Fruit fly (Drosophila melanogaster): ENCODE measurements around the gene CG12689.

The CG12689 gene

dm6 chrX:7618195-7618594, 32.3 kb upstream of the CG12689 start (continued):
- peak; percentile 80 for TF ChIP-seq CG4820 (GFP tag; optimal IDR thresholded peaks at IDR 0.05)
- no peak for TF ChIP-seq CG7963 (GFP tag; IDR thresholded peaks at IDR 0.05; ENCODE audit: partially characterized antibody)
- peak; percentile 70 for TF ChIP-seq CG18764 (GFP tag; optimal IDR thresholded peaks at IDR 0.05)
- peak; percentile 83 for TF ChIP-seq az2 (GFP tag; optimal IDR thresholded peaks at IDR 0.05)
- peak; percentile 39 for TF ChIP-seq Sry-δ (GFP tag; optimal IDR thresholded peaks at IDR 0.05)
- no peak for TF ChIP-seq Ravus (GFP tag; IDR thresholded peaks at IDR 0.05)
- no peak for TF ChIP-seq dati (GFP tag; IDR thresholded peaks at IDR 0.05)
- TF ChIP-seq CG17385 (GFP tag; optimal IDR thresholded peaks at IDR 0.05), result peak; percentile 65
- TF ChIP-seq salm (tag; optimal IDR thresholded peaks at IDR 0.05), result peak; percentile 38
- TF ChIP-seq gsb-n (tag; optimal IDR thresholded peaks at IDR 0.05), result peak; percentile 71
- TF ChIP-seq Dfd (GFP tag; optimal IDR thresholded peaks at IDR 0.05), result no peak
- peak; percentile 38 for TF ChIP-seq nau (GFP tag; optimal IDR thresholded peaks at IDR 0.05)
- TF ChIP-seq abd-A (tag; optimal IDR thresholded peaks at IDR 0.05), result no peak
- TF ChIP-seq CG9932 (GFP tag; IDR thresholded peaks at IDR 0.05), result peak; percentile 47
- TF ChIP-seq Xrp1 (GFP tag; IDR thresholded peaks at IDR 0.05), result peak; percentile 84
- TF ChIP-seq Lim3 (GFP tag; IDR thresholded peaks at IDR 0.05), result no peak
- peak; percentile 44 for TF ChIP-seq scrt (GFP tag; optimal IDR thresholded peaks at IDR 0.05)
- TF ChIP-seq inv (GFP tag; IDR thresholded peaks at IDR 0.05; ENCODE audit: partially characterized antibody), result no peak
- 0 out of 2 replicates have a peak, but pooled peaks have one; percentile 44 for TF ChIP-seq peb (GFP tag; IDR thresholded peaks at IDR 0.05)
- no peak for TF ChIP-seq BEAF-32 (GFP tag; optimal IDR thresholded peaks at IDR 0.05)
- no peak for TF ChIP-seq bigmax (GFP tag; optimal IDR thresholded peaks at IDR 0.05)
- peak; percentile 56 for TF ChIP-seq HLH54F (GFP tag; optimal IDR thresholded peaks at IDR 0.05)
- TF ChIP-seq Dad (GFP tag; optimal IDR thresholded peaks at IDR 0.05), result peak; percentile 80
- peak in 1 of 2 experiments; percentile 29 for TF ChIP-seq Hr78 (GFP tag; optimal IDR thresholded peaks at IDR 0.05)
- no peak for TF ChIP-seq nerfin-2 (GFP tag; IDR thresholded peaks at IDR 0.05; ENCODE audit: partially characterized antibody)
- TF ChIP-seq bab2 (GFP tag; optimal IDR thresholded peaks at IDR 0.05), result peak; percentile 82
- TF ChIP-seq Bgb (GFP tag; IDR thresholded peaks at IDR 0.05; ENCODE audit: partially characterized antibody), result no peak
- peak; percentile 47 for TF ChIP-seq NK7.1 (GFP tag; optimal IDR thresholded peaks at IDR 0.05)
- no peak for TF ChIP-seq Dll (GFP tag; IDR thresholded peaks at IDR 0.05; ENCODE audit: partially characterized antibody)
- TF ChIP-seq CG9797 (GFP tag; optimal IDR thresholded peaks at IDR 0.05), result no peak
- peak; percentile 56 for TF ChIP-seq Awh (GFP tag; IDR thresholded peaks at IDR 0.05)
- peak; percentile 72 for TF ChIP-seq CG13624 (GFP tag; optimal IDR thresholded peaks at IDR 0.05)
- peak; percentile 57 for TF ChIP-seq Fer3 (tag; optimal IDR thresholded peaks at IDR 0.05)
- TF ChIP-seq org-1 (GFP tag; optimal IDR thresholded peaks at IDR 0.05), result peak; percentile 63
- TF ChIP-seq slbo (GFP tag; IDR thresholded peaks at IDR 0.05), result peak; percentile 56
- TF ChIP-seq CG6854 (GFP tag; optimal IDR thresholded peaks at IDR 0.05), result no peak
- TF ChIP-seq CG7987 (GFP tag; optimal IDR thresholded peaks at IDR 0.05), result no peak
- TF ChIP-seq NfI (GFP tag; optimal IDR thresholded peaks at IDR 0.05), result peak; percentile 51
- TF ChIP-seq ken (GFP tag; IDR thresholded peaks at IDR 0.05), result peak; percentile 72; the same call in 2 of the 3 replicates
- TF ChIP-seq CG9727 (GFP tag; optimal IDR thresholded peaks at IDR 0.05), result peak; percentile 75
- TF ChIP-seq CG10209 (GFP tag; optimal IDR thresholded peaks at IDR 0.05), result peak; percentile 69
- TF ChIP-seq tap (tag; optimal IDR thresholded peaks at IDR 0.05), result peak; percentile 73
- peak; percentile 67; the same call in 1 of the 2 replicates for TF ChIP-seq sob (GFP tag; IDR thresholded peaks at IDR 0.05)
- TF ChIP-seq da (GFP tag; optimal IDR thresholded peaks at IDR 0.05), result peak; percentile 10
- peak; percentile 26 for TF ChIP-seq BtbVII (GFP tag; optimal IDR thresholded peaks at IDR 0.05)
- peak; percentile 77 for TF ChIP-seq slp2 (GFP tag; optimal IDR thresholded peaks at IDR 0.05)
- TF ChIP-seq CG8089 (GFP tag; optimal IDR thresholded peaks at IDR 0.05), result peak; percentile 86
- no peak for TF ChIP-seq CG12299 (tag; optimal IDR thresholded peaks at IDR 0.05)
- TF ChIP-seq lmd (GFP tag; IDR thresholded peaks at IDR 0.05), result peak; percentile 81
- TF ChIP-seq Stat92E (GFP tag; optimal IDR thresholded peaks at IDR 0.05), result no peak
